Worm (Caenorhabditis elegans) whole organism, early embryonic: Measurements from ENCODE around the gene acbp-3.

Source experiments
- B0310.2 ChIP-seq: sonication (generic microtip); optimal IDR thresholded peaks from 2 replicates; lab custom pipeline; 2016; ENCODE audit warnings: mild to moderate bottlenecking, missing genetic modification characterization, missing compliant biosample characterization
- ceh-36 ChIP-seq: sonication (generic microtip); optimal IDR thresholded peaks from 2 replicates; lab custom pipeline; 2016; ENCODE audit warnings: missing genetic modification characterization, inconsistent platforms, missing compliant biosample characterization
- ets-7 ChIP-seq: sonication (generic microtip); optimal IDR thresholded peaks from 2 replicates; lab custom pipeline; 2016; ENCODE audit warnings: missing genotype, missing genetic modification characterization, missing compliant biosample characterization
- flt-1 ChIP-seq: fragments of 200-800 bp; sonication (Bioruptor generic); IDR thresholded peaks from 2 replicates; pipeline ENCODE4 v1.3.6; 2022; ENCODE audit warnings: missing genetic modification characterization, missing compliant biosample characterization
- hmg-4 ChIP-seq: fragments of 200-800 bp; sonication (Bioruptor generic); optimal IDR thresholded peaks from 2 replicates; lab custom pipeline; 2018; ENCODE audit warnings: mild to moderate bottlenecking, missing genetic modification characterization, missing compliant biosample characterization
- pes-1 ChIP-seq: fragments of 200-800 bp; sonication (Bioruptor generic); IDR thresholded peaks from 2 replicates; pipeline ENCODE4 v1.3.6; 2022; ENCODE audit warnings: missing genetic modification reagents, missing genetic modification characterization, missing compliant biosample characterization
- scrt-1 ChIP-seq: fragments of 200-800 bp; sonication (Bioruptor generic); IDR thresholded peaks from 2 replicates; pipeline ENCODE4 v1.3.6; 2022; ENCODE audit warnings: missing genetic modification characterization, missing compliant biosample characterization
- sea-1 ChIP-seq: fragments of 200-800 bp; sonication (Bioruptor generic); conservative IDR thresholded peaks from 2 replicates; pipeline ENCODE4 v1.3.6; 2022; ENCODE audit warnings: missing genetic modification characterization, missing compliant biosample characterization
- tbx-11 ChIP-seq: fragments of 200-800 bp; sonication (Bioruptor generic); IDR thresholded peaks from 2 replicates; pipeline ENCODE4 v1.3.6; 2022; ENCODE audit warnings: missing genetic modification characterization, missing compliant biosample characterization

Gene acbp-3

DNA sequence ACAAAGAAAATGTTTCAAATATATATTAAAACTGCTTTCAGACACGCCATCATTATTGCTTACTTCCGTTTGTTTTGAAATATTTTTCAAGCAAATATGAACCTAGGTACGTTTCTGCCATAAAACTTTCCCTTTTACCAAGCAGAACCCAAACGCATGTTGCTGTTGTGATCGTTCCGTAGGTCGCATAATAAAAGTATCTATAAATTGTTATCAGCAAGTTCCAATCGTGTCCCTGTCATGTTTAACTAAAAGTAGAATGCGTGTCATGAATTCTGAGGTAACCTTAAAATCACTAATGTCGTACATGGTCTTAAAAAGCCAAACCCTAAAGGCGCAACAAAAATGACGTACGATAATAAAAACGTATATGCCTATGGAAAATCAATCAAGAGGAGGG is 48.9 kb downstream of the acbp-3 start:
- no peak for TF ChIP-seq hmg-4 (GFP tag; lab: Kevin White, UChicago)
- no peak for TF ChIP-seq ceh-36 (tag; lab: Kevin White, UChicago)
- TF ChIP-seq pes-1 (GFP tag; lab: Robert Waterston, UW), result no peak
- TF ChIP-seq flt-1 (GFP tag; lab: Robert Waterston, UW), result no peak
- no peak for TF ChIP-seq tbx-11 (GFP tag; lab: Robert Waterston, UW)
- TF ChIP-seq sea-1 (GFP tag; lab: Robert Waterston, UW), result no peak

- no peak for TF ChIP-seq ets-7 (tag; lab: Kevin White, UChicago)
- TF ChIP-seq B0310.2, result no peak
- no peak for TF ChIP-seq scrt-1 (GFP tag; lab: Robert Waterston, UW)
Measured at ce11 chrX:10953834-10954233, 50.8 kb downstream of the acbp-3 start, which contains the start of gene pbo-4. TSS of gene pbo-4 (plus strand) at chrX:10954134.
